Fruit fly (Drosophila melanogaster): ENCODE measurements around the gene CG4362.
A peak's percentile ranks its signal among the peaks of the same experiment; 100 is the strongest.

Gene CG4362

DNA sequence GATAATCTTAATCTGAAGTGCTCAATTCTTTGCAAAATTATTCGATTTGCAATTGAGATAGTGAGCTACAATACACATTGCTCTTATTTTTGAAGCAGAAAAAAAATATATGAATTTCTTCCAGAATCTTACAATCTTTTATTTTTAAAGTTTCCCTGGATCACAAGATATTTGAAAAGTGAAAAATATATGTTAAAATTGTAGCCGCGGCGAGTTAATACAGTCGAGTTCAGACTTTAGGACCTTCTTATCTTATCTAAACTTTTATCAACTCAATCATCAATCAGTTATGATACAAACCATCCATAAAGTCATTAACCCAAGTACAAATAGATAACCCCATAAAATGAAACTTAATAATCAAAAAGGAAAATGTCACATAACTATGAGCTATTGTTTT is 3.6 kb upstream of the CG4362 start (continued):
- TF ChIP-seq TFAM (GFP tag; optimal IDR thresholded peaks at IDR 0.05): no peak
- peak; percentile 48 for TF ChIP-seq CG9437 (GFP tag; optimal IDR thresholded peaks at IDR 0.05)
- TF ChIP-seq CG13424 (tag; optimal IDR thresholded peaks at IDR 0.05): no peak
- TF ChIP-seq CG8944 (GFP tag; optimal IDR thresholded peaks at IDR 0.05): no peak
- no peak for TF ChIP-seq gsb (GFP tag; IDR thresholded peaks at IDR 0.05)
- TF ChIP-seq CG11723 (GFP tag; optimal IDR thresholded peaks at IDR 0.05): no peak
- TF ChIP-seq maf-S (GFP tag; optimal IDR thresholded peaks at IDR 0.05): no peak
- no peak for TF ChIP-seq HLH4C (GFP tag; IDR thresholded peaks at IDR 0.05; ENCODE audit: partially characterized antibody)
- TF ChIP-seq Kr (GFP tag; optimal IDR thresholded peaks at IDR 0.05): no peak
- TF ChIP-seq CG17385 (GFP tag; optimal IDR thresholded peaks at IDR 0.05): peak; percentile 23
- no peak for TF ChIP-seq CG3407 (GFP tag; optimal IDR thresholded peaks at IDR 0.05)
- no peak for TF ChIP-seq wdn (GFP tag; IDR thresholded peaks at IDR 0.05)
- no peak for TF ChIP-seq BEAF-32 (GFP tag; optimal IDR thresholded peaks at IDR 0.05)
- peak; percentile 34 for TF ChIP-seq Hmr (GFP tag; optimal IDR thresholded peaks at IDR 0.05)
- no peak for TF ChIP-seq Max (GFP tag; optimal IDR thresholded peaks at IDR 0.05)
- TF ChIP-seq disco-r (GFP tag; optimal IDR thresholded peaks at IDR 0.05): no peak
- TF ChIP-seq tx (GFP tag; optimal IDR thresholded peaks at IDR 0.05): no peak
- TF ChIP-seq trem (tag; optimal IDR thresholded peaks at IDR 0.05): no peak
- TF ChIP-seq Hand (GFP tag; optimal IDR thresholded peaks at IDR 0.05): no peak
- no peak for TF ChIP-seq pnt (GFP tag; optimal IDR thresholded peaks at IDR 0.05)
- TF ChIP-seq en (GFP tag; optimal IDR thresholded peaks at IDR 0.05): no peak
- TF ChIP-seq Neu2 (GFP tag; optimal IDR thresholded peaks at IDR 0.05; ENCODE audit: borderline replicate concordance): no peak
- TF ChIP-seq lab (GFP tag; optimal IDR thresholded peaks at IDR 0.05): peak; percentile 29
- no peak for TF ChIP-seq Dip2 (GFP tag; IDR thresholded peaks at IDR 0.05)
- TF ChIP-seq CG32772 (GFP tag; IDR thresholded peaks at IDR 0.05): no peak
- TF ChIP-seq cato (GFP tag; optimal IDR thresholded peaks at IDR 0.05; ENCODE audit: borderline replicate concordance): no peak
- peak in 1 of 2 experiments; percentile 29 for TF ChIP-seq Hr51 (GFP tag; optimal IDR thresholded peaks at IDR 0.05)
- peak; percentile 27; the same call in 1 of the 2 replicates for TF ChIP-seq sens-2 (GFP tag; IDR thresholded peaks at IDR 0.05)
- TF ChIP-seq CG1602 (GFP tag; optimal IDR thresholded peaks at IDR 0.05): no peak
- TF ChIP-seq CG31388 (GFP tag; optimal IDR thresholded peaks at IDR 0.05): no peak
- TF ChIP-seq danr (GFP tag; IDR thresholded peaks at IDR 0.05): no peak
- TF ChIP-seq CG30403 (GFP tag; optimal IDR thresholded peaks at IDR 0.05): peak; percentile 43
- no peak for TF ChIP-seq Oaz (GFP tag; IDR thresholded peaks at IDR 0.05)
- no peak for TF ChIP-seq CG34422 (GFP tag; IDR thresholded peaks at IDR 0.05)
- peak; percentile 3 for TF ChIP-seq pho (GFP tag; optimal IDR thresholded peaks at IDR 0.05)
- TF ChIP-seq row (GFP tag; IDR thresholded peaks at IDR 0.05): peak; percentile 33; the same call in 1 of the 3 replicates
- no peak for TF ChIP-seq Dfd (GFP tag; optimal IDR thresholded peaks at IDR 0.05)
- no peak for TF ChIP-seq CG14965 (GFP tag; optimal IDR thresholded peaks at IDR 0.05; ENCODE audit: borderline replicate concordance)
- no peak for TF ChIP-seq CG6689 (GFP tag; IDR thresholded peaks at IDR 0.05)
- TF ChIP-seq ci (GFP tag; IDR thresholded peaks at IDR 0.05): no peak
- TF ChIP-seq CG6272 (GFP tag; IDR thresholded peaks at IDR 0.05): no peak
- TF ChIP-seq zen (tag; optimal IDR thresholded peaks at IDR 0.05): no peak
- TF ChIP-seq CG16863 (GFP tag; optimal IDR thresholded peaks at IDR 0.05): no peak
- no peak for TF ChIP-seq lov (optimal IDR thresholded peaks at IDR 0.05)
- TF ChIP-seq lov (GFP tag; IDR thresholded peaks at IDR 0.05): no peak
- TF ChIP-seq tin (GFP tag; optimal IDR thresholded peaks at IDR 0.05): no peak
- no peak for TF ChIP-seq bsh (GFP tag; optimal IDR thresholded peaks at IDR 0.05)
- TF ChIP-seq bowl (GFP tag; IDR thresholded peaks at IDR 0.05): no peak
- TF ChIP-seq oc (tag; optimal IDR thresholded peaks at IDR 0.05): no peak
- TF ChIP-seq CG31365 (tag; optimal IDR thresholded peaks at IDR 0.05): no peak
- no peak for TF ChIP-seq Adf1 (GFP tag; IDR thresholded peaks at IDR 0.05)
- no peak for TF ChIP-seq Sry-δ (GFP tag; optimal IDR thresholded peaks at IDR 0.05)
